Fruit fly (Drosophila melanogaster): ENCODE data around the gene pie.

pie gene

dm6 chr2L:10430802-10431476, 8.4 kb upstream of the pie start, which contains the start of the genes Bug22 and TfIIB (continued):
- TF ChIP-seq CG12659 (GFP tag; optimal IDR thresholded peaks at IDR 0.05) (peak; percentile 83), tap (tag; optimal IDR thresholded peaks at IDR 0.05) (no peak), hb (GFP tag; IDR thresholded peaks at IDR 0.05; ENCODE audit: partially characterized antibody) (no peak), dati (GFP tag; IDR thresholded peaks at IDR 0.05) (no peak), Drgx (GFP tag; IDR thresholded peaks at IDR 0.05) (peak; percentile 51; the same call in 1 of the 2 replicates), Dll (GFP tag; IDR thresholded peaks at IDR 0.05; ENCODE audit: partially characterized antibody) (peak; percentile 55; the same call in 2 of the 4 replicates), CG9437 (GFP tag; optimal IDR thresholded peaks at IDR 0.05) (peak; percentile 34), CG11398 (GFP tag; optimal IDR thresholded peaks at IDR 0.05) (no peak), CG4820 (GFP tag; optimal IDR thresholded peaks at IDR 0.05) (peak; percentile 99), zen2 (GFP tag; IDR thresholded peaks at IDR 0.05; ENCODE audit: partially characterized antibody) (no peak), CG3281 (GFP tag; optimal IDR thresholded peaks at IDR 0.05) (peak; percentile 65), zf30C (GFP tag; optimal IDR thresholded peaks at IDR 0.05) (no peak), MTF-1 (GFP tag; optimal IDR thresholded peaks at IDR 0.05; ENCODE audit: borderline replicate concordance) (peak; percentile 19), p53 (GFP tag; optimal IDR thresholded peaks at IDR 0.05) (no peak), psq (GFP tag; optimal IDR thresholded peaks at IDR 0.05) (peak; percentile 39), CG18262 (tag; optimal IDR thresholded peaks at IDR 0.05) (peak; percentile 72), CG14441 (GFP tag; IDR thresholded peaks at IDR 0.05) (peak; percentile 70), ash1 (GFP tag; optimal IDR thresholded peaks at IDR 0.05) (no peak), D19B (GFP tag; optimal IDR thresholded peaks at IDR 0.05) (no peak), odd (GFP tag; optimal IDR thresholded peaks at IDR 0.05) (peak; percentile 15), CG1603 (tag; optimal IDR thresholded peaks at IDR 0.05) (peak; percentile 99), grau (tag; optimal IDR thresholded peaks at IDR 0.05) (peak; percentile 73), Elba2 (GFP tag; optimal IDR thresholded peaks at IDR 0.05) (peak; percentile 87), Nf-YA (GFP tag; IDR thresholded peaks at IDR 0.05) (no peak), Hr51 (GFP tag; optimal IDR thresholded peaks at IDR 0.05) (peak; percentile 75 to 76), CG16863 (GFP tag; optimal IDR thresholded peaks at IDR 0.05) (peak; percentile 35), sisA (GFP tag; IDR thresholded peaks at IDR 0.05) (peak; percentile 51), emc (GFP tag; optimal IDR thresholded peaks at IDR 0.05) (no peak), CG34376 (GFP tag; optimal IDR thresholded peaks at IDR 0.05) (peak; percentile 41), B-H2 (GFP tag; optimal IDR thresholded peaks at IDR 0.05) (peak; percentile 76), CG14710 (tag; optimal IDR thresholded peaks at IDR 0.05) (peak; percentile 79), Sin3A (optimal IDR thresholded peaks at IDR 0.05) (peak; percentile 9), CG9932 (GFP tag; IDR thresholded peaks at IDR 0.05) (peak; percentile 80), tx (GFP tag; optimal IDR thresholded peaks at IDR 0.05) (peak; percentile 46), Spps (tag; optimal IDR thresholded peaks at IDR 0.05) (peak; percentile 28), chif (GFP tag; optimal IDR thresholded peaks at IDR 0.05) (peak; percentile 35 to 41), HmgD (GFP tag; optimal IDR thresholded peaks at IDR 0.05) (peak; percentile 54), pho (GFP tag; optimal IDR thresholded peaks at IDR 0.05) (peak; percentile 69), CG13123 (GFP tag; optimal IDR thresholded peaks at IDR 0.05) (peak; percentile 65), caup (GFP tag; optimal IDR thresholded peaks at IDR 0.05; ENCODE audit: severe bottlenecking) (no peak), HLH54F (GFP tag; optimal IDR thresholded peaks at IDR 0.05) (peak; percentile 83), ERR (GFP tag; optimal IDR thresholded peaks at IDR 0.05) (peak; percentile 35), wek (GFP tag; optimal IDR thresholded peaks at IDR 0.05) (peak; percentile 11), CG14014 (GFP tag; IDR thresholded peaks at IDR 0.05) (peak; percentile 71), Trl (optimal IDR thresholded peaks at IDR 0.05) (no peak), Trl (GFP tag; optimal IDR thresholded peaks at IDR 0.05) (peak; percentile 54), B-H1 (GFP tag; IDR thresholded peaks at IDR 0.05) (peak; percentile 43; the same call in 1 of the 3 replicates), hkb (optimal IDR thresholded peaks at IDR 0.05) (no peak), hkb (GFP tag; IDR thresholded peaks at IDR 0.05) (peak; percentile 75), slou (GFP tag; optimal IDR thresholded peaks at IDR 0.05) (peak; percentile 62)
